Worm (Caenorhabditis elegans) whole organism, L4 larva: Measurements from ENCODE around the gene B0252.5.
A peak's percentile ranks its signal among the peaks of the same experiment; 100 is the strongest.

Experiments
- F44E2.7 ChIP-seq: fragments of 200-800 bp; sonication (Bioruptor generic); IDR thresholded peaks from 2 replicates; pipeline ENCODE4 v2.1.2; 2022; ENCODE audit warnings: missing genetic modification characterization, missing compliant biosample characterization
- Y48G9A.11 ChIP-seq: fragments of 200-800 bp; sonication (Bioruptor generic); IDR thresholded peaks from 2 replicates; pipeline ENCODE4 v1.3.6; 2022; ENCODE audit warnings: missing genetic modification reagents, missing genetic modification characterization, missing compliant biosample characterization
- ZK337.2 ChIP-seq: fragments of 200-800 bp; sonication (Bioruptor generic); IDR thresholded peaks from 2 replicates; pipeline ENCODE4 v1.3.6; 2022; ENCODE audit warnings: missing genetic modification reagents, missing genetic modification characterization, missing compliant biosample characterization
- ZK546.5 ChIP-seq, 2 experiments: sonication (generic microtip); optimal IDR thresholded peaks; 2 replicates each; lab custom pipeline; 2017; ENCODE audit warnings: missing biosample characterization in 2 of 2, missing genetic modification characterization in 2 of 2
- aly-2 ChIP-seq: sonication (generic microtip); optimal IDR thresholded peaks from 2 replicates; lab custom pipeline; 2018; ENCODE audit warnings: missing biosample characterization, missing genetic modification characterization
- ama-1 ChIP-seq: fragments of 150-350 bp; optimal IDR thresholded peaks from 2 replicates; lab custom pipeline; 2014; ENCODE audit warnings: inconsistent platforms, mixed read lengths
- arid-1 ChIP-seq: fragments of 200-800 bp; sonication (Bioruptor generic); conservative IDR thresholded peaks from 2 replicates; pipeline ENCODE4 v1.3.6; 2022; ENCODE audit warnings: missing genetic modification reagents, missing genetic modification characterization, missing compliant biosample characterization
- attf-4 ChIP-seq: sonication (generic microtip); optimal IDR thresholded peaks from 3 replicates; lab custom pipeline; 2017; ENCODE audit warnings: missing biosample characterization, missing genetic modification characterization
- ceh-32 ChIP-seq: sonication (generic microtip); optimal IDR thresholded peaks from 2 replicates; lab custom pipeline; 2016; ENCODE audit warnings: mild to moderate bottlenecking, missing genetic modification characterization, missing compliant biosample characterization; ENCODE audit not compliant: poor library complexity
- ceh-44 ChIP-seq: fragments of 200-800 bp; sonication (Bioruptor generic); IDR thresholded peaks from 2 replicates; pipeline ENCODE4 v1.3.6; 2022; ENCODE audit warnings: missing genetic modification reagents, missing genetic modification characterization, missing compliant biosample characterization
- ceh-82 ChIP-seq: sonication (generic microtip); optimal IDR thresholded peaks from 2 replicates; lab custom pipeline; 2017; ENCODE audit warnings: missing biosample characterization, missing genetic modification characterization
- ces-1 ChIP-seq: fragments of 150-350 bp; sonication (generic microtip); optimal IDR thresholded peaks from 4 replicates; lab custom pipeline; 2014; ENCODE audit warnings: missing biosample characterization, missing genetic modification reagents, missing genetic modification characterization
- cey-2 ChIP-seq: sonication (generic microtip); optimal IDR thresholded peaks from 3 replicates; lab custom pipeline; 2017; ENCODE audit warnings: missing genetic modification characterization, mild to moderate bottlenecking, missing compliant biosample characterization, antibody characterized with exemption, borderline replicate concordance; ENCODE audit not compliant: insufficient read depth
- daf-12 ChIP-seq: fragments of 150-350 bp; optimal IDR thresholded peaks from 2 replicates; lab custom pipeline; 2014; ENCODE audit warnings: missing biosample characterization, missing genetic modification reagents, missing genetic modification characterization
- daf-16 ChIP-seq, 3 experiments: sonication (generic microtip); optimal IDR thresholded peaks; 2 replicates each; lab custom pipeline; 2016 to 2017; ENCODE audit warnings: missing genetic modification characterization in 3 of 3, missing genetic modification reagents in 3 of 3, mild to moderate bottlenecking in 2 of 3, missing compliant biosample characterization in 2 of 3, missing biosample characterization in 1 of 3, moderate library complexity in 1 of 3
- daf-19 ChIP-seq: fragments of 200-800 bp; sonication (Bioruptor generic); conservative IDR thresholded peaks from 2 replicates; pipeline ENCODE4 v1.3.6; 2022; ENCODE audit warnings: missing genetic modification characterization, missing compliant biosample characterization
- dmd-8 ChIP-seq: fragments of 200-800 bp; sonication (Bioruptor generic); IDR thresholded peaks from 2 replicates; pipeline ENCODE4 v1.3.6; 2022; ENCODE audit warnings: missing genetic modification characterization, missing compliant biosample characterization
- dmd-9 ChIP-seq: fragments of 200-800 bp; sonication (Bioruptor generic); IDR thresholded peaks from 2 replicates; pipeline ENCODE4 v1.3.6; 2022; ENCODE audit warnings: missing genetic modification reagents, missing genetic modification characterization, missing compliant biosample characterization
- dve-1 ChIP-seq: sonication (generic microtip); optimal IDR thresholded peaks from 2 replicates; lab custom pipeline; 2017; ENCODE audit warnings: antibody characterized with exemption, mild to moderate bottlenecking, missing genetic modification characterization, missing compliant biosample characterization; ENCODE audit not compliant: insufficient read depth
- egl-27 ChIP-seq: sonication (generic microtip); optimal IDR thresholded peaks from 3 replicates; lab custom pipeline; 2017; ENCODE audit warnings: missing biosample characterization, missing genetic modification reagents, missing genetic modification characterization
- egl-43 ChIP-seq: fragments of 200-800 bp; sonication (Bioruptor generic); IDR thresholded peaks from 2 replicates; pipeline ENCODE4 v1.3.6; 2022; ENCODE audit warnings: missing genetic modification reagents, missing genetic modification characterization, missing compliant biosample characterization
- hif-1 ChIP-seq, 2 experiments: sonication (generic microtip); optimal IDR thresholded peaks; 2 replicates each; lab custom pipeline; 2016 to 2017; ENCODE audit warnings: missing compliant biosample characterization in 2 of 2, missing genetic modification characterization in 2 of 2, missing genetic modification reagents in 2 of 2, missing genotype in 2 of 2, mild to moderate bottlenecking in 1 of 2
- hlh-30 ChIP-seq: sonication (generic microtip); optimal IDR thresholded peaks from 2 replicates; lab custom pipeline; 2017; ENCODE audit warnings: antibody characterized with exemption, mild to moderate bottlenecking, missing genetic modification characterization, missing compliant biosample characterization; ENCODE audit not compliant: insufficient read depth
- lim-7 ChIP-seq: fragments of 200-800 bp; sonication (Bioruptor generic); IDR thresholded peaks from 2 replicates; pipeline ENCODE4 v1.3.6; 2022; ENCODE audit warnings: missing genetic modification characterization, missing compliant biosample characterization
- lin-1 ChIP-seq: fragments of 200-800 bp; sonication (Bioruptor generic); IDR thresholded peaks from 2 replicates; pipeline ENCODE4 v1.3.6; 2022; ENCODE audit warnings: missing genetic modification reagents, missing genetic modification characterization, missing compliant biosample characterization
- lsy-2 ChIP-seq, 2 experiments: fragments of 150-350 bp in 1 of 2; sonication (generic microtip) in 1 of 2; optimal IDR thresholded peaks; 2 replicates each; lab custom pipeline; 2014 to 2017; ENCODE audit warnings: missing biosample characterization in 2 of 2, missing genetic modification characterization in 2 of 2
- madf-5 ChIP-seq, 2 experiments: fragments of 200-800 bp; sonication (Bioruptor generic); IDR thresholded peaks; 2 replicates each; pipeline ENCODE4 v1.3.6; 2022; ENCODE audit warnings: missing compliant biosample characterization in 2 of 2, missing genetic modification characterization in 2 of 2
- madf-9 ChIP-seq: fragments of 200-800 bp; sonication (Bioruptor generic); conservative IDR thresholded peaks from 2 replicates; pipeline ENCODE4 v1.3.6; 2022; ENCODE audit warnings: missing genetic modification reagents, missing genetic modification characterization, missing compliant biosample characterization
- mdl-1 ChIP-seq, 2 experiments: fragments of 150-350 bp in 1 of 2; sonication (generic microtip) in 1 of 2; optimal IDR thresholded peaks; 2 replicates each; lab custom pipeline; 2014 to 2017; ENCODE audit warnings: missing biosample characterization in 2 of 2, missing genetic modification characterization in 2 of 2
- mdt-29 ChIP-seq: fragments of 200-800 bp; sonication (Bioruptor generic); IDR thresholded peaks from 2 replicates; pipeline ENCODE4 v1.3.6; 2022; ENCODE audit warnings: missing genetic modification reagents, missing genetic modification characterization, missing compliant biosample characterization
- mep-1 ChIP-seq: fragments of 150-350 bp; sonication (generic microtip); optimal IDR thresholded peaks from 3 replicates; lab custom pipeline; 2014; ENCODE audit warnings: missing biosample characterization, missing genetic modification characterization
- mes-2 ChIP-seq: sonication (generic microtip); optimal IDR thresholded peaks from 2 replicates; lab custom pipeline; 2016; ENCODE audit warnings: missing genotype, mild to moderate bottlenecking, missing genetic modification characterization, missing compliant biosample characterization; ENCODE audit not compliant: poor library complexity, severe bottlenecking
- mxl-3 ChIP-seq: fragments of 200-800 bp; sonication (Bioruptor generic); optimal IDR thresholded peaks from 2 replicates; lab custom pipeline; 2018; ENCODE audit warnings: mild to moderate bottlenecking, missing genetic modification characterization, missing compliant biosample characterization
- nhr-10 ChIP-seq: fragments of 150-350 bp; optimal IDR thresholded peaks from 2 replicates; lab custom pipeline; 2014; ENCODE audit warnings: missing biosample characterization, missing genetic modification characterization
- nhr-102 ChIP-seq: sonication (generic microtip); optimal IDR thresholded peaks from 2 replicates; lab custom pipeline; 2016; ENCODE audit warnings: mild to moderate bottlenecking, missing genetic modification characterization, moderate library complexity, missing compliant biosample characterization
- nhr-11 ChIP-seq: fragments of 150-350 bp; optimal IDR thresholded peaks from 2 replicates; lab custom pipeline; 2014; ENCODE audit warnings: missing biosample characterization, missing genetic modification characterization
- nhr-25 ChIP-seq: sonication (generic microtip); optimal IDR thresholded peaks from 2 replicates; lab custom pipeline; 2017; ENCODE audit warnings: missing genetic modification characterization, mild to moderate bottlenecking, missing compliant biosample characterization, antibody characterized with exemption, moderate library complexity, borderline replicate concordance; ENCODE audit not compliant: insufficient read depth
- nhr-28 ChIP-seq: fragments of 150-350 bp; optimal IDR thresholded peaks from 2 replicates; lab custom pipeline; 2014; ENCODE audit warnings: missing biosample characterization, missing genetic modification characterization
- nhr-6 ChIP-seq: fragments of 150-350 bp; optimal IDR thresholded peaks from 2 replicates; lab custom pipeline; 2014; ENCODE audit warnings: missing biosample characterization, missing genetic modification characterization
- nhr-77 ChIP-seq: fragments of 150-350 bp; optimal IDR thresholded peaks from 2 replicates; lab custom pipeline; 2014; ENCODE audit warnings: missing biosample characterization, missing genetic modification characterization
- pqm-1 ChIP-seq: sonication (generic microtip); optimal IDR thresholded peaks from 2 replicates; lab custom pipeline; 2017; ENCODE audit warnings: missing biosample characterization, missing genetic modification characterization
- rbr-2 ChIP-seq: sonication (generic microtip); optimal IDR thresholded peaks from 2 replicates; lab custom pipeline; 2016; ENCODE audit warnings: missing genotype, missing genetic modification characterization, missing compliant biosample characterization
- saeg-2 ChIP-seq: fragments of 200-800 bp; sonication (Bioruptor generic); IDR thresholded peaks from 2 replicates; pipeline ENCODE4 v1.3.6; 2022; ENCODE audit warnings: missing genetic modification reagents, missing genetic modification characterization, missing compliant biosample characterization
- tra-1 ChIP-seq: fragments of 200-800 bp; sonication (Bioruptor generic); IDR thresholded peaks from 2 replicates; pipeline ENCODE4 v1.3.6; 2022; ENCODE audit warnings: missing genetic modification reagents, missing genetic modification characterization, missing compliant biosample characterization
- unc-62 ChIP-seq, 3 experiments: fragments of 150-350 bp in 1 of 3; sonication (generic microtip); optimal IDR thresholded peaks in 2 of 3; peaks in 1 of 3; 1 replicate in 1 of 3; 2 replicates in 2 of 3; lab custom pipeline; 2014 to 2017; ENCODE audit warnings: missing biosample characterization in 3 of 3, missing genetic modification characterization in 3 of 3, missing genetic modification reagents in 3 of 3, missing genotype in 1 of 3
- vab-7 ChIP-seq: fragments of 200-800 bp; sonication (Bioruptor generic); IDR thresholded peaks from 2 replicates; pipeline ENCODE4 v1.3.6; 2022; ENCODE audit warnings: missing genetic modification reagents, missing genetic modification characterization, missing compliant biosample characterization
- ztf-7 ChIP-seq: fragments of 150-350 bp; optimal IDR thresholded peaks from 2 replicates; lab custom pipeline; 2014; ENCODE audit warnings: missing biosample characterization, missing genetic modification characterization

The B0252.5 gene

DNA sequence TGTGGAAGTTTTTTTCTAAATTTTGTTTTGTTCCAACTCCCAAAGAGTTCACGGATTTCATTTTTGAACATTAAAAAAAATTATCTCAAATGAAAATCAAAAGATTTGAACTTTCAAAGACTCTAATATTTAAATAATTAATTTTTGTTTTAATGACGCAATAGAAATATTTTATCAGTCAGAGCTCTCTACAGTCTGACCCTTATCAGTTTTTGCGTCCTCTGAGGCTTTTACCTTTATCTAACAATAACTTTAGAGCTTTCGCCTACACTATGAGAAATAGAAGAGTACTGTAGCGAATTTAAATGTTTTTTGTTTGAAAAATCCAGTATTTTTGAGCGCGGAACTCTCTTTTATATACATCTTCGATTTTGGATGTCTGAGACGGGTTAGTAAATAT lies at the start of gene B0252.5:
Gene B0252.5, minus strand, starts transcription at position 17 of the 400 bp plus-strand sequence.
- TF ChIP-seq pqm-1 (tag; lab: Kevin White, UChicago) (peak; percentile 77), ZK546.5 (tag; optimal IDR thresholded peaks at IDR 0.05; lab: Kevin White, UChicago) (no peak), unc-62 (GFP tag; optimal IDR thresholded peaks at IDR 0.05 in 1 of 2; lab: Kevin White, UChicago) (no peak), unc-62 (tag; optimal IDR thresholded peaks at IDR 0.05; lab: Kevin White, UChicago) (no peak), nhr-102 (tag; lab: Kevin White, UChicago) (no peak), daf-16 (GFP tag; optimal IDR thresholded peaks at IDR 0.05; lab: Kevin White, UChicago) (no peak), daf-16 (tag; optimal IDR thresholded peaks at IDR 0.05; lab: Kevin White, UChicago) (peak; percentile 27)

DNA sequence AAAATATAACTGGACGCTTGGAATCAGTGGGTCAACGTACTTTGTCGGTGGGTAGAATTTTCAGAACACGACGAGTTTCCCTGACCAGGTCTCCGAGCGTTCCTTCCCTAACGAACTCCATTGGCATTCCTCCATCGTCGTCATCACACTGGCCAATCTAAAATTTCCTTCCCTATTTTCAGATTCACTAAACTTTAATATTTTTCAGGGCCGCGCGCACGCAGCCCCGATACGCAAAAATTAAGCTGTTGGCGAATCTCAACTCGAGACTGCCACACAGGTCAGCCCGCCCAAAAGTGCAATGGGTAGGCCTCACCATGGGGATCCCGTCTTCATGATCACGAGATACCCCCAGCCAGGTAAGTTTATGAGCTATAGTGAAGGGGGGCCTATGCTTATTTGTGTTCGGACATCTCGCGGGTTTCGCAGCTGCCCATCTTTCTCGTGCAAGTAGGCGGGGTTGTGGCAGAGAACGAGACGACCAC lies 49.6 kb upstream of the B0252.5 start:
- TF ChIP-seq lim-7 (GFP tag; lab: Robert Waterston, UW) (0 out of 2 replicates have a peak, but pooled peaks have one; percentile 5), saeg-2 (0 out of 2 replicates have a peak, but pooled peaks have one; percentile 56), Y48G9A.11 (peak; percentile 91), ama-1 (peak; percentile 98), madf-9 (GFP tag; lab: Robert Waterston, UW) (no peak), mdt-29 (GFP tag; lab: Robert Waterston, UW) (peak; percentile 55; the same call in 1 of the 2 replicates), ceh-82 (tag; lab: Kevin White, UChicago) (no peak), arid-1 (peak; percentile 77), dmd-8 (GFP tag; lab: Robert Waterston, UW) (0 out of 2 replicates have a peak, but pooled peaks have one; percentile 40), mes-2 (tag; lab: Kevin White, UChicago) (peak; percentile 82), vab-7 (GFP tag; lab: Robert Waterston, UW) (peak; percentile 60; the same call in 1 of the 2 replicates), lsy-2 (tag; optimal IDR thresholded peaks at IDR 0.05; lab: Kevin White, UChicago) (peak in 1 of 2 experiments; percentile 69), ces-1 (GFP tag; lab: Kevin White, UChicago) (no peak), ZK337.2 (GFP tag; lab: Robert Waterston, UW) (no peak), nhr-10 (tag; lab: Kevin White, UChicago) (no peak), rbr-2 (tag; lab: Kevin White, UChicago) (peak; percentile 80), egl-27 (tag; lab: Kevin White, UChicago) (no peak), madf-5 (GFP tag; IDR thresholded peaks at IDR 0.05; lab: Robert Waterston, UW) (no peak), ztf-7 (tag; lab: Kevin White, UChicago) (no peak), daf-19 (GFP tag; lab: Robert Waterston, UW) (no peak), mxl-3 (GFP tag; lab: Kevin White, UChicago) (peak; percentile 42), cey-2 (tag; lab: Kevin White, UChicago) (no peak), tra-1 (GFP tag; lab: Robert Waterston, UW) (peak; percentile 55; the same call in 1 of the 2 replicates), mep-1 (tag; lab: Kevin White, UChicago) (peak; percentile 83), dve-1 (tag; lab: Kevin White, UChicago) (peak; percentile 81), mdl-1 (tag; optimal IDR thresholded peaks at IDR 0.05; lab: Kevin White, UChicago) (peak; percentile 42 to 72), ceh-32 (no peak), hif-1 (tag; optimal IDR thresholded peaks at IDR 0.05; lab: Kevin White, UChicago) (no peak), ceh-44 (GFP tag; lab: Robert Waterston, UW) (peak; percentile 80), egl-43 (GFP tag; lab: Robert Waterston, UW) (peak; percentile 88), daf-12 (tag; lab: Kevin White, UChicago) (no peak), hlh-30 (tag; lab: Kevin White, UChicago) (peak; percentile 91), attf-4 (tag; lab: Kevin White, UChicago) (no peak), nhr-28 (no peak), dmd-9 (GFP tag; lab: Robert Waterston, UW) (no peak), nhr-77 (tag; lab: Kevin White, UChicago) (no peak), nhr-11 (tag; lab: Kevin White, UChicago) (no peak), nhr-6 (tag; lab: Kevin White, UChicago) (peak; percentile 51), aly-2 (tag; lab: Kevin White, UChicago) (peak; percentile 52), nhr-25 (tag; lab: Kevin White, UChicago) (peak; percentile 83), lin-1 (GFP tag; lab: Robert Waterston, UW) (peak; percentile 53; the same call in 1 of the 2 replicates), F44E2.7 (GFP tag; lab: Robert Waterston, UW) (no peak)
